Worm (Caenorhabditis elegans) whole organism, young adult: ENCODE measurements around the gene damt-1.
A peak's percentile ranks its signal among the peaks of the same experiment; 100 is the strongest.
"Not testable (repeated sequence)": the region's sequence is repeated elsewhere in the genome, so short reads cannot be mapped to it uniquely, and the experiment has no call there.

Experiments used
- B0336.3 ChIP-seq: fragments of 200-800 bp; sonication (Bioruptor generic); IDR thresholded peaks from 2 replicates; pipeline ENCODE4 v1.3.6; 2022; ENCODE audit warnings: missing genetic modification characterization, missing compliant biosample characterization
- D2030.7 ChIP-seq: fragments of 200-800 bp; sonication (Bioruptor generic); IDR thresholded peaks from 2 replicates; pipeline ENCODE4 v1.3.6; 2022; ENCODE audit warnings: missing genetic modification reagents, missing genetic modification characterization, missing compliant biosample characterization
- K12H6.12 ChIP-seq: fragments of 200-800 bp; sonication (Bioruptor generic); optimal IDR thresholded peaks from 2 replicates; lab custom pipeline; 2018; ENCODE audit warnings: mild to moderate bottlenecking, missing genetic modification characterization, missing compliant biosample characterization
- Y53F4B.3 ChIP-seq: fragments of 200-800 bp; sonication (Bioruptor generic); IDR thresholded peaks from 2 replicates; pipeline ENCODE4 v1.3.6; 2022; ENCODE audit warnings: missing genetic modification reagents, missing genetic modification characterization, missing compliant biosample characterization
- Y56A3A.18 ChIP-seq: fragments of 200-800 bp; sonication (Bioruptor generic); IDR thresholded peaks from 2 replicates; pipeline ENCODE4 v1.3.6; 2022; ENCODE audit warnings: missing genetic modification reagents, missing genetic modification characterization, missing compliant biosample characterization
- Y67H2A.10 ChIP-seq: fragments of 200-800 bp; sonication (Bioruptor generic); conservative IDR thresholded peaks from 2 replicates; pipeline ENCODE4 v1.3.6; 2022; ENCODE audit warnings: missing genetic modification reagents, missing genetic modification characterization, missing compliant biosample characterization
- ZK185.1 ChIP-seq: sonication (generic microtip); optimal IDR thresholded peaks from 2 replicates; lab custom pipeline; 2016; ENCODE audit warnings: mild to moderate bottlenecking, missing genetic modification characterization, missing compliant biosample characterization; ENCODE audit not compliant: poor library complexity, severe bottlenecking
- cebp-1 ChIP-seq, 2 experiments: fragments of 200-800 bp in 1 of 2; sonication (Bioruptor generic) in 1 of 2; sonication (generic microtip) in 1 of 2; IDR thresholded peaks in 1 of 2; optimal IDR thresholded peaks in 1 of 2; 2 replicates each; pipeline versions ENCODE4 v1.3.6 to Lab custom; 2017 to 2022; ENCODE audit warnings: missing compliant biosample characterization in 2 of 2, missing genetic modification characterization in 2 of 2, mild to moderate bottlenecking in 1 of 2, missing genetic modification reagents in 1 of 2, moderate library complexity in 1 of 2
- dox-1 ChIP-seq: fragments of 200-800 bp; sonication (Bioruptor generic); IDR thresholded peaks from 2 replicates; pipeline ENCODE4 v1.3.6; 2022; ENCODE audit warnings: missing genetic modification reagents, missing genetic modification characterization, missing compliant biosample characterization
- egl-44 ChIP-seq: fragments of 200-800 bp; sonication (Bioruptor generic); IDR thresholded peaks from 2 replicates; pipeline ENCODE4 v1.3.6; 2022; ENCODE audit warnings: missing genetic modification reagents, missing genetic modification characterization, missing compliant biosample characterization
- fkh-3 ChIP-seq: sonication (generic microtip); optimal IDR thresholded peaks from 2 replicates; lab custom pipeline; 2016; ENCODE audit warnings: mild to moderate bottlenecking, missing genetic modification characterization, missing compliant biosample characterization
- lag-1 ChIP-seq: fragments of 200-800 bp; sonication (Bioruptor generic); IDR thresholded peaks from 2 replicates; pipeline ENCODE4 v1.3.6; 2022; ENCODE audit warnings: missing genetic modification reagents, missing genetic modification characterization, missing compliant biosample characterization
- let-607 ChIP-seq, 2 experiments: fragments of 200-800 bp in 1 of 2; sonication (Bioruptor generic) in 1 of 2; sonication (generic microtip) in 1 of 2; optimal IDR thresholded peaks; 2 replicates each; lab custom pipeline; 2016 to 2018; ENCODE audit warnings: mild to moderate bottlenecking in 2 of 2, missing compliant biosample characterization in 2 of 2, missing genetic modification characterization in 2 of 2, moderate library complexity in 2 of 2, missing genotype in 1 of 2
- lin-35 ChIP-seq, 3 experiments: fragments of 150-350 bp in 2 of 3; sonication (generic microtip) in 1 of 3; optimal IDR thresholded peaks; 2 replicates each; lab custom pipeline; 2014 to 2018; ENCODE audit warnings: missing biosample characterization in 3 of 3, missing genetic modification characterization in 3 of 3, missing genetic modification reagents in 3 of 3
- madf-10 ChIP-seq: sonication (generic microtip); optimal IDR thresholded peaks from 2 replicates; lab custom pipeline; 2016; ENCODE audit warnings: mild to moderate bottlenecking, missing genetic modification characterization, missing compliant biosample characterization
- madf-3 ChIP-seq: fragments of 200-800 bp; sonication (Bioruptor generic); IDR thresholded peaks from 2 replicates; pipeline ENCODE4 v1.3.6; 2022; ENCODE audit warnings: missing genetic modification reagents, missing genetic modification characterization, missing compliant biosample characterization
- mcd-1 ChIP-seq: fragments of 200-800 bp; sonication (Bioruptor generic); IDR thresholded peaks from 2 replicates; pipeline ENCODE4 v1.3.6; 2022; ENCODE audit warnings: missing genetic modification reagents, missing genetic modification characterization, missing compliant biosample characterization
- mes-4 ChIP-seq: sonication (generic microtip); optimal IDR thresholded peaks from 2 replicates; lab custom pipeline; 2016; ENCODE audit warnings: missing genotype, missing genetic modification characterization, missing compliant biosample characterization
- nhr-179 ChIP-seq: sonication (generic microtip); optimal IDR thresholded peaks from 2 replicates; lab custom pipeline; 2016; ENCODE audit warnings: mild to moderate bottlenecking, missing genetic modification characterization, missing compliant biosample characterization
- pbrm-1 ChIP-seq: fragments of 200-800 bp; sonication (Bioruptor generic); IDR thresholded peaks from 2 replicates; pipeline ENCODE4 v1.3.6; 2022; ENCODE audit warnings: missing genetic modification reagents, missing genetic modification characterization, missing compliant biosample characterization
- snpc-1.1 ChIP-seq: sonication (generic microtip); optimal IDR thresholded peaks from 2 replicates; lab custom pipeline; 2017; ENCODE audit warnings: missing genetic modification characterization, mild to moderate bottlenecking, missing compliant biosample characterization, antibody characterized with exemption, moderate library complexity, missing genotype, missing genetic modification reagents; ENCODE audit not compliant: insufficient read depth
- snpc-4 ChIP-seq, 5 experiments: fragments of 150-350 bp in 1 of 5; sonication (generic microtip) in 4 of 5; optimal IDR thresholded peaks; 2 replicates each; lab custom pipeline; 2014 to 2018; ENCODE audit warnings: missing genetic modification characterization in 5 of 5, missing biosample characterization in 3 of 5, antibody characterized with exemption in 2 of 5, mild to moderate bottlenecking in 2 of 5, missing compliant biosample characterization in 2 of 5, missing genotype in 2 of 5, moderate library complexity in 2 of 5, missing genetic modification reagents in 1 of 5
- tbx-9 ChIP-seq: sonication (generic microtip); optimal IDR thresholded peaks from 2 replicates; lab custom pipeline; 2016; ENCODE audit warnings: borderline replicate concordance, missing genetic modification characterization, inconsistent platforms, missing compliant biosample characterization
- unc-130 ChIP-seq: sonication (generic microtip); optimal IDR thresholded peaks from 2 replicates; lab custom pipeline; 2016; ENCODE audit warnings: missing genetic modification reagents, missing genetic modification characterization, missing compliant biosample characterization
- xnd-1 ChIP-seq: sonication (generic microtip); optimal IDR thresholded peaks from 2 replicates; lab custom pipeline; 2016; ENCODE audit warnings: missing genotype, missing genetic modification reagents, missing genetic modification characterization, missing compliant biosample characterization
- zim-3 ChIP-seq: sonication (generic microtip); optimal IDR thresholded peaks from 2 replicates; lab custom pipeline; 2017; ENCODE audit warnings: mild to moderate bottlenecking, missing genetic modification characterization, moderate library complexity, missing compliant biosample characterization
- ztf-6 ChIP-seq: fragments of 200-800 bp; sonication (Bioruptor generic); IDR thresholded peaks from 2 replicates; pipeline ENCODE4 v1.3.6; 2022; ENCODE audit warnings: missing genetic modification reagents, missing genetic modification characterization, missing compliant biosample characterization

The damt-1 gene

DNA sequence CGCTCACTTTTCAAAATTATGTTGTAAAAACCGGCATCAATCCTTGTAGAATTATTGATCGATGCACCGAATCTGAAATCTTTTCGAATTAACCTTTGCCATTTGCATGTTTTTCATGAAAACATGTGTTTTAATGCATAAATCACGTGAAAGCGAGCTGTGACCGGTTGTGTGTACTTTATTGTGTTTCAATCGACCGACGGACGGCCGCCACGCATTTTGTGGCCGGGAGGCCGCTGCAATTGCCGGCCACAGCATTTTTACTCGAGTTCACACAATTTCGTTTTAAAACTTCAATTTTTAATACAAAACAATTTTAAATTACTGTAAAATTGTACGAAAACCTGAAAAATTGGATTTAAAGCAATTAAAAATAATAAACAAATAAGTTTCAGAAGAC, 31.0 kb upstream of the damt-1 start, which contains the start of gene C25H3.11 (continued):
- TF ChIP-seq cebp-1 (GFP tag; IDR thresholded peaks at IDR 0.05; lab: Robert Waterston, UW) (no peak; the same call in 1 of the 2 replicates), cebp-1 (tag; optimal IDR thresholded peaks at IDR 0.05; lab: Kevin White, UChicago) (peak; percentile 63), Y53F4B.3 (GFP tag; lab: Robert Waterston, UW) (no peak), lin-35 (GFP tag; optimal IDR thresholded peaks at IDR 0.05; lab: Kevin White, UChicago) (peak in 1 of 3 experiments; percentile 2), let-607 (tag; optimal IDR thresholded peaks at IDR 0.05; lab: Kevin White, UChicago) (no peak), mes-4 (no peak), madf-10 (tag; lab: Kevin White, UChicago) (peak; percentile 10), pbrm-1 (GFP tag; lab: Robert Waterston, UW) (peak; percentile 7; the same call in 1 of the 2 replicates), D2030.7 (GFP tag; lab: Robert Waterston, UW) (0 out of 2 replicates have a peak, but pooled peaks have one; percentile 21), dox-1 (GFP tag; lab: Robert Waterston, UW) (peak; percentile 71), mcd-1 (GFP tag; lab: Robert Waterston, UW) (no peak), K12H6.12 (tag; lab: Kevin White, UChicago) (peak; percentile 20), Y56A3A.18 (0 out of 2 replicates have a peak, but pooled peaks have one; percentile 53)

ce11 chrII:5691216-5691771, 28.7 kb upstream of the damt-1 start, which contains the start of the genes ndub-5 and eif-2D:
ndub-5 (minus strand) TSS chrII:5691353.
eif-2D (plus strand) TSS chrII:5691721.
- TF ChIP-seq pbrm-1 (GFP tag; lab: Robert Waterston, UW): no peak
- TF ChIP-seq snpc-1.1 (tag; lab: Kevin White, UChicago): peak; percentile 2
- no peak for TF ChIP-seq snpc-4 (GFP tag; optimal IDR thresholded peaks at IDR 0.05; lab: Kevin White, UChicago)
- peak in 1 of 4 experiments; percentile 23 for TF ChIP-seq snpc-4 (tag; optimal IDR thresholded peaks at IDR 0.05; lab: Kevin White, UChicago)

DNA sequence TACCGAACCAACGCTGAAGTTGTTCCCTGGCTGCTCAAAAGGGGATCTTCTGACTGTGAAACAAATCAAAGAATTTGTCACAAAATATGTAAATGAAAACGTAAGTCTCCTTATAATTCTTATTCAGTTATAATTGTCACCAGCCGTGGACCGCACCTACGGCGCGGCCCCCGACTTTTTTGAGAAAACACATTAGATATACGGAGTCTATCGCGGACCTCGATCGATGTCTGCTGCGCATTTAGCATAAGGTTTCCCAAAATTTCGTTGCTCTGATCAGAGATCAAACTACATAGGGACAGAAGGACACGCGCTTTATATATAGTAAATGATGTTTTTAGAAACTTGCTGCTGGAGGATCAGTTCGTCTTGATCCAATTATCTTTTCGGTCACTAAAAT, 27.0 kb upstream of the damt-1 start:
- TF ChIP-seq snpc-4 (GFP tag; optimal IDR thresholded peaks at IDR 0.05; lab: Kevin White, UChicago): not testable (repeated sequence)
- TF ChIP-seq snpc-4 (tag; optimal IDR thresholded peaks at IDR 0.05; lab: Kevin White, UChicago): peak in 2 of 4 experiments; percentile 64 to 82
- TF ChIP-seq snpc-1.1 (tag; lab: Kevin White, UChicago): peak; percentile 56
- TF ChIP-seq, all 124 proteins: peak for 2; not testable (repeated sequence) for 122

DNA sequence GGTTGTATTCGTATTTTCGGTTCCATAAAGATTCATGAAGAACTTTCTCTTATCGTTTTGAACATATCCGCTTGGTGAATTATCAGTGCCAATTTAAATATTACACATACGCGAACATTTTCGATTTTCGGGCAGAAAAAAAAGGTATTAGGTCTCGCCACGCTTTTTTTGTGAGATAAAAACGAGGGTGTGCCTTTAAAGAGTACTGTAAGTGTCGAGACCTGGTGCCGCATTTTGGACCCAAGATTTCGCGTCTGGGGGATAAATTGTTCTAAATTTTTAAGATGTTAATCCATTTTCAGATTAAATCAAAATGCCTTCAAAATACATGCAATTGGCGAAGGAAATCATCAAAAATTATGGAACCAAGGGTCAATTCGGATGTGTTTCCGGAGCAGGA, 26.1 kb upstream of the damt-1 start, which contains the start of gene C25H3.3:
Gene C25H3.3 (plus strand): TSS at position 301 of the 400 bp plus-strand sequence.
- TF ChIP-seq ZK185.1 (tag; lab: Kevin White, UChicago): no peak
- TF ChIP-seq zim-3: no peak
- TF ChIP-seq K12H6.12 (tag; lab: Kevin White, UChicago): no peak
- no peak for TF ChIP-seq lag-1
- TF ChIP-seq tbx-9 (tag; lab: Kevin White, UChicago): no peak
- no peak for TF ChIP-seq egl-44 (GFP tag; lab: Robert Waterston, UW)
- no peak for TF ChIP-seq xnd-1 (tag; lab: Kevin White, UChicago)
- TF ChIP-seq madf-3 (GFP tag; lab: Robert Waterston, UW): no peak
- TF ChIP-seq unc-130 (GFP tag; lab: Kevin White, UChicago): no peak

ce11 chrII:5694798-5695197, 25.1 kb upstream of the damt-1 start, which contains the start of gene C25H3.14:
C25H3.14 (plus strand) TSS chrII:5695098.
- TF ChIP-seq lag-1: no peak
- TF ChIP-seq cebp-1 (GFP tag; IDR thresholded peaks at IDR 0.05; lab: Robert Waterston, UW): no peak
- no peak for TF ChIP-seq cebp-1 (tag; optimal IDR thresholded peaks at IDR 0.05; lab: Kevin White, UChicago)
- no peak for TF ChIP-seq B0336.3
- no peak for TF ChIP-seq ztf-6
- TF ChIP-seq Y67H2A.10: no peak
- no peak for TF ChIP-seq fkh-3 (tag; lab: Kevin White, UChicago)
- no peak for TF ChIP-seq nhr-179 (tag; lab: Kevin White, UChicago)
